Fruit fly (Drosophila melanogaster) whole organism, wandering third instar larva: ENCODE measurements around the gene CG31122.

Source experiments
- Abd-B ChIP-seq: fragments of >200 bp; optimal IDR thresholded peaks from 2 replicates; lab custom pipeline; 2017; ENCODE audit warnings: missing biosample characterization, missing genetic modification characterization
- CG9705 ChIP-seq: fragments of 200-800 bp; sonication (Bioruptor generic); optimal IDR thresholded peaks from 2 replicates; lab custom pipeline; 2018; ENCODE audit warnings: missing biosample characterization, mild to moderate bottlenecking, missing genetic modification characterization
- CrebA ChIP-seq: fragments of 200-800 bp; sonication (Bioruptor generic); optimal IDR thresholded peaks from 2 replicates; lab custom pipeline; 2016; ENCODE audit warnings: missing biosample characterization, mild to moderate bottlenecking, missing genetic modification characterization, borderline replicate concordance
- Dfd ChIP-seq: fragments of >200 bp; optimal IDR thresholded peaks from 2 replicates; lab custom pipeline; 2017; ENCODE audit warnings: missing biosample characterization, missing genetic modification characterization
- Dif ChIP-seq: fragments of 200-275, 200-300 bp; sonication (Bioruptor generic); optimal IDR thresholded peaks from 2 replicates; lab custom pipeline; 2018; ENCODE audit warnings: missing biosample characterization, missing genetic modification characterization; ENCODE audit not compliant: partially characterized antibody
- Hnf4 ChIP-seq: fragments of 200-800 bp; sonication (Bioruptor generic); optimal IDR thresholded peaks from 2 replicates; lab custom pipeline; 2016; ENCODE audit warnings: missing biosample characterization, mild to moderate bottlenecking, missing genetic modification characterization
- Hr83 ChIP-seq: fragments of 200-300 bp; sonication (Bioruptor generic); optimal IDR thresholded peaks from 2 replicates; lab custom pipeline; 2016; ENCODE audit warnings: missing biosample characterization, mild to moderate bottlenecking, missing genetic modification characterization, moderate library complexity; ENCODE audit not compliant: poor library complexity, severe bottlenecking
- Jra ChIP-seq: sonication (Bioruptor generic); optimal IDR thresholded peaks from 2 replicates; lab custom pipeline; 2016; ENCODE audit warnings: missing biosample characterization, missing genetic modification characterization
- Myc ChIP-seq: fragments of >200 bp; optimal IDR thresholded peaks from 2 replicates; lab custom pipeline; 2017
- N ChIP-seq: fragments of >200 bp; optimal IDR thresholded peaks from 2 replicates; lab custom pipeline; 2018; ENCODE audit warnings: missing biosample characterization, missing external identifiers, missing genetic modification characterization
- OdsH ChIP-seq: fragments of 200-800 bp; sonication (Bioruptor generic); optimal IDR thresholded peaks from 2 replicates; lab custom pipeline; 2016; ENCODE audit warnings: missing biosample characterization, mild to moderate bottlenecking, missing genetic modification characterization
- Rel ChIP-seq, 2 experiments: fragments of 200-800 bp; sonication (Bioruptor generic) in 1 of 2; optimal IDR thresholded peaks; 2 replicates in 1 of 2; 3 replicates in 1 of 2; lab custom pipeline; 2016 to 2019; ENCODE audit warnings: mild to moderate bottlenecking in 2 of 2, missing biosample characterization in 2 of 2, missing genetic modification characterization in 2 of 2, moderate library complexity in 1 of 2
- Sp1 ChIP-seq: fragments of 200-800 bp; sonication (Bioruptor generic); optimal IDR thresholded peaks from 3 replicates; lab custom pipeline; 2019; ENCODE audit warnings: missing biosample characterization, mild to moderate bottlenecking, missing genetic modification characterization, moderate library complexity
- Vsx2 ChIP-seq: fragments of 200-300, 225-300 bp; sonication (Bioruptor generic); optimal IDR thresholded peaks from 2 replicates; lab custom pipeline; 2018; ENCODE audit warnings: missing biosample characterization, missing genetic modification characterization; ENCODE audit not compliant: partially characterized antibody
- br ChIP-seq: fragments of 200-800 bp; sonication (Bioruptor generic); optimal IDR thresholded peaks from 2 replicates; lab custom pipeline; 2016; ENCODE audit warnings: missing biosample characterization, missing genetic modification characterization
- brk ChIP-seq: fragments of 200-800 bp; sonication (Bioruptor generic); optimal IDR thresholded peaks from 2 replicates; lab custom pipeline; 2016; ENCODE audit warnings: missing biosample characterization, mild to moderate bottlenecking, missing genetic modification characterization
- dl ChIP-seq, 2 experiments: fragments of 175-275, 200-275 bp in 1 of 2; fragments of 200-275 bp in 1 of 2; sonication (Bioruptor generic); optimal IDR thresholded peaks; lab custom pipeline; 2018; ENCODE audit warnings: mild to moderate bottlenecking in 2 of 2, missing biosample characterization in 2 of 2, missing genetic modification characterization in 2 of 2, moderate library complexity in 2 of 2; ENCODE audit not compliant: partially characterized antibody in 2 of 2, insufficient read depth in 1 of 2
- dmrt93B ChIP-seq: fragments of 200-800 bp; sonication (Bioruptor generic); optimal IDR thresholded peaks from 2 replicates; lab custom pipeline; 2018; ENCODE audit warnings: missing biosample characterization, mild to moderate bottlenecking, missing genetic modification characterization
- dsf ChIP-seq: sonication (Bioruptor generic); optimal IDR thresholded peaks from 2 replicates; lab custom pipeline; 2016; ENCODE audit warnings: missing biosample characterization, missing genetic modification characterization, borderline replicate concordance
- ey ChIP-seq: fragments of 200-800 bp; sonication (Bioruptor generic); optimal IDR thresholded peaks from 2 replicates; lab custom pipeline; 2016; ENCODE audit warnings: missing biosample characterization, missing genetic modification characterization
- foxo ChIP-seq, 2 experiments: fragments of 200-800 bp; sonication (Bioruptor generic); optimal IDR thresholded peaks; 2 replicates in 1 of 2; 3 replicates in 1 of 2; lab custom pipeline; 2016 to 2017; ENCODE audit warnings: missing biosample characterization in 2 of 2, missing genetic modification characterization in 2 of 2
- fru ChIP-seq: fragments of 200-800 bp; sonication (Bioruptor generic); optimal IDR thresholded peaks from 3 replicates; lab custom pipeline; 2016; ENCODE audit warnings: missing biosample characterization, mild to moderate bottlenecking, missing genetic modification characterization
- h ChIP-seq: fragments of 200-800 bp; sonication (Bioruptor generic); optimal IDR thresholded peaks from 3 replicates; lab custom pipeline; 2016; ENCODE audit warnings: missing biosample characterization, mild to moderate bottlenecking, missing genetic modification characterization
- jim ChIP-seq: fragments of 175-275, 200-325 bp; sonication (Bioruptor generic); optimal IDR thresholded peaks from 2 replicates; lab custom pipeline; 2016; ENCODE audit warnings: missing biosample characterization, mild to moderate bottlenecking, missing genetic modification characterization
- lola ChIP-seq: fragments of >200 bp; optimal IDR thresholded peaks from 2 replicates; lab custom pipeline; 2017; ENCODE audit warnings: missing biosample characterization, missing genetic modification characterization
- pan ChIP-seq: fragments of >200 bp; optimal IDR thresholded peaks from 2 replicates; lab custom pipeline; 2017
- psq ChIP-seq: fragments of 200-800 bp; sonication (Bioruptor generic); optimal IDR thresholded peaks from 3 replicates; lab custom pipeline; 2017; ENCODE audit warnings: missing biosample characterization, mild to moderate bottlenecking, missing genetic modification characterization, moderate library complexity
- rgr ChIP-seq: fragments of 200-800 bp; sonication (Bioruptor generic); optimal IDR thresholded peaks from 3 replicates; lab custom pipeline; 2016; ENCODE audit warnings: missing biosample characterization, mild to moderate bottlenecking, missing genetic modification characterization
- sage ChIP-seq: fragments of 200-800 bp; sonication (Bioruptor generic); optimal IDR thresholded peaks from 2 replicates; lab custom pipeline; 2016; ENCODE audit warnings: missing biosample characterization, mild to moderate bottlenecking, missing genetic modification characterization
- sv ChIP-seq: fragments of 200-800 bp; sonication (Bioruptor generic); optimal IDR thresholded peaks from 3 replicates; lab custom pipeline; 2016; ENCODE audit warnings: missing biosample characterization, missing genetic modification characterization
- tai ChIP-seq: sonication (Bioruptor generic); optimal IDR thresholded peaks from 2 replicates; lab custom pipeline; 2016; ENCODE audit warnings: missing biosample characterization, missing genetic modification characterization
- woc ChIP-seq: sonication (Bioruptor generic); optimal IDR thresholded peaks from 2 replicates; lab custom pipeline; 2016; ENCODE audit warnings: missing biosample characterization, mild to moderate bottlenecking, missing genetic modification characterization

Gene CG31122

DNA sequence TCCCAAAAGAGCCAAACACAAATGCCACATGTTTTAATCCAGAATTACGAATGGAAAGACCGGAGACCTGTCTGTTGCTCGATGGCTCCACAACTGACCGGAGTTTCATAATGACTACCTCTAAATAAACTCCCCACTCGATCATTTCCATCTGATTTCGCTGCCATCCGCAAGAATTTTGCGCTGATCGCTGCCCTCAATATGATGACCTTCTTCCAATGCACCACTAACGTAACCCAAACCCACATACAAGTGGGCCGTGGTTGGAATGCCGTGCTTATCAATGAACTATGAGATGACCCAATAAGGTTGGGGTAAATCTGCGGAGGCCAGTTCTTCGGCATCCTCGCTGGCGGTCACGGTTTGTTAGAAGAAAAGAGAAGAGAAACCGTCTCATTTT lies 27.7 kb downstream of the CG31122 start, which contains the start of gene CG14309:
Gene CG14309, minus strand, starts transcription at position 101 of the 400 bp plus-strand sequence.
- TF ChIP-seq CrebA (GFP tag; lab: Kevin White, UChicago) (no peak), fru (no peak), br (no peak), N (GFP tag; lab: Kevin White, UChicago) (no peak), dsf (no peak), jim (GFP tag; lab: Kevin White, UChicago) (no peak), Myc (lab: Kevin White, UChicago) (no peak), rgr (GFP tag; lab: Kevin White, UChicago) (no peak), Dif (GFP tag; lab: Kevin White, UChicago) (no peak), Dfd (GFP tag; lab: Kevin White, UChicago) (no peak), Hnf4 (GFP tag; lab: Kevin White, UChicago) (no peak), sage (GFP tag; lab: Kevin White, UChicago) (no peak), OdsH (GFP tag; lab: Kevin White, UChicago) (no peak)
- TF ChIP-seq, all 38 proteins: peak for 0

DNA sequence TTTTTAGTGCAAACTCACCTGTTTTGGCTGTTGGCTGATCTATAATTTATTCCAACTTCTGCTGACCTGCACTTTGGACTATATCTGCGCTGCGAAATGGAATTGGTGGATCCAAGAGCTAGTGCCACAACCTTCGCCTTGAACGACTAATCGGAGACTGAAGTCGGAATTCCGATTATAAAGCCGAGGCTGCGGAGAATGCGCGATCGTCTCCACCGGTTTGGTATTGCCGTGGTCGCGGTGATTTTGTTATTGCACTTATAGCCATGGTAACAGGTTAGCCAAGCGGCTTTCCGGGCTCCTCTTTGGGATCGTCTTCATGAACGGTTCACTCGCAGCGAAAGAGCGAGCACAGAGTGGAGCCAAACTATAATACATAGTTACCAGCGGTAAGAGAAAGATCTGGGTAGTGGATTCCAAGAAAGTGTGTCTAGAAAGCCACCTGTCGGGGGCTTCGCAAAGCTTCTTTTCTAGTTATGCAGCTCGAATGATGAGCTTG lies 31.6 kb downstream of the CG31122 start, which contains the start of gene CG7675:
Gene CG7675, minus strand, starts transcription at position 165 of the 499 bp plus-strand sequence.
- TF ChIP-seq ey, result no peak
- peak; percentile 15 for TF ChIP-seq Vsx2 (GFP tag; lab: Kevin White, UChicago)
- TF ChIP-seq OdsH (GFP tag; lab: Kevin White, UChicago), result no peak
- TF ChIP-seq psq, result peak; percentile 62
- TF ChIP-seq Rel (GFP tag; optimal IDR thresholded peaks at IDR 0.05; lab: Kevin White, UChicago), result no peak
- peak; percentile 22 for TF ChIP-seq Rel (tag; optimal IDR thresholded peaks at IDR 0.05; lab: Kevin White, UChicago)
- peak; percentile 70 for TF ChIP-seq Dif (GFP tag; lab: Kevin White, UChicago)
- TF ChIP-seq Abd-B, result no peak

DNA sequence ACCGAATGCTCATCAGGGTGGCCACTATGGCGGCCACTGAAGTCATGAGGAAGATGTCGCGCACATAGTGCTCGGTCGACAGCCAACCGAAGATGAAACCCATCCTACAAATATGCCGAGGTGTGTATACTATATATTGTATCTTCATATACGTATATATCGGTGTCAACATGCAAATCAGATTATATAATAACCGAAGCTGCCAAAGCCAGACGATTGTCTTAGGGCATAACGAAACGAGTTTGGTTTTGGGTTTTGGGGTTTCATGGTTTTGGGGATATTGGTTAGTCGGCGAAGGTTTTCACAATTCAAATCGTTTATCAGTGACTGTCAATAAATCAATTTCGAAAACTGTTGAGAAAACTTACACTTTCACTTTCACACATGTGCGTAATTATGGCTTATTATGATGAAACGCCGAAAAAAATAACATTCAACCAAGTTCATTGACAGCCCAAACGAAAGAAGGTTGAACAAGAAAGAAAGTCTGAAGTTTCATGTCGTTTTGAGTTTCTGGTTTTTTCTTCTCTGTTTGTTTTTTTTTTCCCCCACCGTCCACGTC lies 32.3 kb downstream of the CG31122 start:
- TF ChIP-seq Rel (GFP tag; optimal IDR thresholded peaks at IDR 0.05; lab: Kevin White, UChicago) (no peak), Rel (tag; optimal IDR thresholded peaks at IDR 0.05; lab: Kevin White, UChicago) (no peak), N (GFP tag; lab: Kevin White, UChicago) (no peak), dl (GFP tag; optimal IDR thresholded peaks at IDR 0.05; lab: Kevin White, UChicago; ENCODE audit: insufficient read depth in 1 of 2, partially characterized antibody in 2 of 2) (no peak), dsf (no peak)

DNA sequence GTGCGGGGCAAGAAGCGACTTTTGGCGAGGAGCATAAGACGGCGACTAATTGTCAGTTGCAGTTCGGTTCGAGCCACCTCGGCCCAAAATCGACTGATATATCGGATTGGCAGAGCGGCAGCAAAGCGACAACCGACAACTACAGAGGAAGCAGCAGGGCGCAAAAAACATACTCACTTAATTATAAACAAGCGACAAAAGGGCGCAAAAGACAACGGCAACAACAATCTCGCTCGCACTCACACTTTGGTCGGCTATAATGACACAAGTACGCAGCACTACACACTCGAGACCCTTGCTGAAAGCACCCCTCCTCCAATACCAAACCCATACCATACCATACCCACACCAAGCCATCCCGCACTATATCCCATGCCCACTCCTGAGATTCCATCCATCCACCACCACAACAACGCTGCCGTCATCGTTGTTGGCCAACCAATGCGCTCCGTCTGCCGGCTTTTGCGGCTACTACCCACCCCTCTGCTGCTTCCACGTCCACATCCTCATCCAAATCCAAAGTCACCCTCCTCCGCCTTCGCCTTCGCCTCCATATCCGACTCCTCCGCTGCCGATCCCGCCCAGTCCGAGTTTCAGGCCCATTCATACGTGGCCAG lies 39.9 kb downstream of the CG31122 start, which contains the start of gene gl:
Gene gl, minus strand, starts transcription at position 51 of the 617 bp plus-strand sequence.
- TF ChIP-seq Sp1 (GFP tag; lab: Kevin White, UChicago), result no peak
- TF ChIP-seq lola (GFP tag; lab: Kevin White, UChicago), result no peak
- peak; percentile 9 for TF ChIP-seq Hr83
- TF ChIP-seq dmrt93B, result no peak

DNA sequence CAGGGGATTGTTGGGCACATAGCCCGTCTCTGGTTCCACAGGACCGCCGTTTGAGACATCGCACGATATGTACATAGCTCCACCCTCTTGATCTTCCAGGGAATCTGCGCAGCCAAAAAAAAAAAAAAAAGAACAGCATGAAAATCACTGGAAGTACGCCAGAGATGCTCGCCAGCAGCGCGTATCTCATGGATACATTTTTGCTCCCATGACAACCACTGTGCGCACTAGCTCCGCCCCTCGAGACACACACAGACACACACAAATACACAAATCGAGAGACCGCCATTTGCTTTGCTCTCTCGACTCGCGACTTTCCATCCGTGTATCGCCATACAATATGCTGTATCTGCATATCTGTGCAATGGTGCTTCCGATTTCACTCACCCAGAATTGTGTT lies 41.3 kb downstream of the CG31122 start:
- TF ChIP-seq foxo (GFP tag; optimal IDR thresholded peaks at IDR 0.05; lab: Kevin White, UChicago) (peak in 1 of 2 experiments; percentile 5), woc (GFP tag; lab: Kevin White, UChicago) (peak; percentile 5), rgr (GFP tag; lab: Kevin White, UChicago) (peak; percentile 4), OdsH (GFP tag; lab: Kevin White, UChicago) (no peak)

DNA sequence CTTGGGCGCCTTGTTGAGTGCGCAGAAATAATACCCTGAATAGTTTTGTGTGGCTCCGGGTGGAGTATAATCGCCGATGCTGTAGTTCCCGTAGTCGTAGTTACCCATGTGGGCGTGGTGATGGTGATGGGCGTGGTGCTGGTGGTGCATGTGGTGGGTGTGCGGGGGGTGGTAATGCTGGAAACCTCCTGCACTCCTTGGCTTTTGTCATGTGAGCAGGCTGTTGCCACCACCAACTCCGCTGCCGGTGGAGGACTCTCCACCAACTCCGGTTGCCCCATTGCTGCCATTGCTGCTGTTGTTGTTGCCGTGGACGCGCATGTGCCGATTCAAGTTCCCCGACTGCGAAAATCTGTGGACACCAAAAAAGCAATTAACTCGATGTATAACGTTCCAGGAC lies 44.1 kb downstream of the CG31122 start:
- TF ChIP-seq Sp1 (GFP tag; lab: Kevin White, UChicago) (no peak), rgr (GFP tag; lab: Kevin White, UChicago) (no peak), pan (lab: Kevin White, UChicago) (no peak), dl (GFP tag; optimal IDR thresholded peaks at IDR 0.05; lab: Kevin White, UChicago; ENCODE audit: insufficient read depth in 1 of 2, partially characterized antibody in 2 of 2) (no peak), dmrt93B (no peak), h (GFP tag; lab: Kevin White, UChicago) (no peak), Rel (GFP tag; optimal IDR thresholded peaks at IDR 0.05; lab: Kevin White, UChicago) (no peak), Rel (tag; optimal IDR thresholded peaks at IDR 0.05; lab: Kevin White, UChicago) (no peak), Jra (GFP tag; lab: Kevin White, UChicago) (no peak), Myc (lab: Kevin White, UChicago) (no peak), woc (GFP tag; lab: Kevin White, UChicago) (no peak), Hnf4 (GFP tag; lab: Kevin White, UChicago) (no peak), br (no peak), brk (GFP tag; lab: Kevin White, UChicago) (no peak), N (GFP tag; lab: Kevin White, UChicago) (no peak), tai (GFP tag; lab: Kevin White, UChicago) (no peak), sv (GFP tag; lab: Kevin White, UChicago) (no peak), foxo (GFP tag; optimal IDR thresholded peaks at IDR 0.05; lab: Kevin White, UChicago) (no peak), CG9705 (no peak)
- TF ChIP-seq, all 38 proteins: peak for 0
